Fruit fly (Drosophila melanogaster): ENCODE data around the gene CG1387.

CG1387 gene

DNA sequence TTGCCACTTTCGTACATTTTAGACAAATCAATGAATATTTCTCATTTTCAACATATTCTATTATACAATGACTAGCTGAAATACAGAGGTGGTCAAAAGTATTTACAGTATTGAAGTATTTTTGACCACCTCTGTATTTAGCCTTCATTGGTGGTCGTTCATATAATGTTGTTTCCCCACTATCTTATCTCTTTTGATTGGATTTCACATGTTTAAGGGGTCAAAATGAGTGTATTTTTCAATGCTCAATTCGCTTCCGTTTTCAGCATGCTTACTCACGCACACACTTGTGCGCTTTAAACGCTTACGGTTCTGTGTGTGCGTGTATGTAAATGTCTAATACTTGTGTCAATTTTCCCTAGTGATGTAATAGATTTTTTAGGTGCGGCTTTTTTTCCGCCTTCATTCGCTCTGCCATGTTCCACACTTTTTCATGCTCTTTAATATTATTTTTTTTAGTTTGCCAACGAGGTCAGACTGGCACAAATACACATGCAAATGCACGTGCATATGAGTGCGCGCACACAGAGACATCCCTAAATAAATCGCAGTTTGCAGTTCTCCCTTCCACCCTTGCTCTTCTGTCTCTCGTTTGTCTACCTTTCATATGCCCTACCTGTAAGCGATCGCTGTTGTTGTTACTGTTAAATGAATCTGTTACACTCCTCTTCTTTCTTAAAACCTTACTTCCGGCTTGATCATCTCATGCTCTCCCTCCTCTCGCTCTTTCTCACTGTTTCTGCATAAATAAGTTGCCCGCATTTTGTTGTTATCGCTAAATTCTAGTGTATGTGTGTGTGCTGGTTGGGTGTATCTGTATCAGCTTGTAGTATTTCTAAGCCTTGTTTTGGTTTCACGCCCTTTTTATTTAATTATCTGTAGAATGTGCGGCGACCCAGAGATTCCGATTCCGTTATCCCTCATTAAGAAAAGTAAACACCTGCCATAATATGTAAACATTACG lies 26.9 kb downstream of the CG1387 start (continued):
- peak; percentile 9 for TF ChIP-seq CG15269 (tag; optimal IDR thresholded peaks at IDR 0.05)
- TF ChIP-seq CG3407 (GFP tag; optimal IDR thresholded peaks at IDR 0.05) = no peak
- TF ChIP-seq tap (tag; optimal IDR thresholded peaks at IDR 0.05) = no peak
- TF ChIP-seq pb (GFP tag; optimal IDR thresholded peaks at IDR 0.05) = no peak
- no peak for TF ChIP-seq CG10366 (GFP tag; IDR thresholded peaks at IDR 0.05)
- TF ChIP-seq Lpt (GFP tag; optimal IDR thresholded peaks at IDR 0.05) = no peak
- peak; percentile 52 for TF ChIP-seq Med (GFP tag)
- TF ChIP-seq ham (GFP tag; IDR thresholded peaks at IDR 0.05) = no peak
- no peak for TF ChIP-seq CG4820 (GFP tag; optimal IDR thresholded peaks at IDR 0.05)
- TF ChIP-seq lmd (GFP tag; IDR thresholded peaks at IDR 0.05) = no peak
- no peak for TF ChIP-seq NC2α (GFP tag; optimal IDR thresholded peaks at IDR 0.05)
- peak; percentile 25 for TF ChIP-seq cwo (GFP tag; optimal IDR thresholded peaks at IDR 0.05)
- no peak for TF ChIP-seq D19B (GFP tag; optimal IDR thresholded peaks at IDR 0.05)
- TF ChIP-seq CG14710 (tag; optimal IDR thresholded peaks at IDR 0.05) = no peak
- TF ChIP-seq kay (GFP tag; optimal IDR thresholded peaks at IDR 0.05) = no peak
- TF ChIP-seq zen (tag; optimal IDR thresholded peaks at IDR 0.05) = peak; percentile 25
- TF ChIP-seq ac (GFP tag; optimal IDR thresholded peaks at IDR 0.05) = no peak
- TF ChIP-seq abd-A (tag; optimal IDR thresholded peaks at IDR 0.05) = peak; percentile 23
- TF ChIP-seq HmgZ (tag; optimal IDR thresholded peaks at IDR 0.05) = peak; percentile 11
- TF ChIP-seq Dfd (GFP tag; optimal IDR thresholded peaks at IDR 0.05) = no peak
- peak; percentile 4 for TF ChIP-seq Hmr (GFP tag; optimal IDR thresholded peaks at IDR 0.05)
- TF ChIP-seq chn (GFP tag; optimal IDR thresholded peaks at IDR 0.05) = no peak
- TF ChIP-seq kni (GFP tag; optimal IDR thresholded peaks at IDR 0.05) = peak; percentile 73
- peak in 1 of 2 experiments; percentile 96 for TF ChIP-seq Pdp1 (GFP tag; optimal IDR thresholded peaks at IDR 0.05)
- TF ChIP-seq CG6683 (GFP tag; optimal IDR thresholded peaks at IDR 0.05) = no peak
- no peak for TF ChIP-seq btn (GFP tag; optimal IDR thresholded peaks at IDR 0.05)
- no peak for TF ChIP-seq sna (GFP tag; IDR thresholded peaks at IDR 0.05; ENCODE audit: partially characterized antibody)
- TF ChIP-seq ci (GFP tag; IDR thresholded peaks at IDR 0.05) = peak; percentile 58; the same call in 1 of the 3 replicates
- no peak for TF ChIP-seq CG8388 (GFP tag; optimal IDR thresholded peaks at IDR 0.05)
- TF ChIP-seq Dek (tag; optimal IDR thresholded peaks at IDR 0.05) = no peak
- TF ChIP-seq cad (GFP tag; optimal IDR thresholded peaks at IDR 0.05) = no peak
- TF ChIP-seq onecut (GFP tag; IDR thresholded peaks at IDR 0.05) = no peak
- TF ChIP-seq Ssrp (tag; optimal IDR thresholded peaks at IDR 0.05) = no peak
- TF ChIP-seq CG14860 (GFP tag; IDR thresholded peaks at IDR 0.05; ENCODE audit: partially characterized antibody) = no peak
- 0 out of 2 replicates have a peak, but pooled peaks have one; percentile 11 for TF ChIP-seq CG32767 (GFP tag; IDR thresholded peaks at IDR 0.05)
- no peak for TF ChIP-seq Doc2 (GFP tag; IDR thresholded peaks at IDR 0.05)
- no peak for TF ChIP-seq CG1024 (GFP tag; IDR thresholded peaks at IDR 0.05)
- no peak for TF ChIP-seq CG18262 (tag; optimal IDR thresholded peaks at IDR 0.05)
- TF ChIP-seq CG8765 (GFP tag; IDR thresholded peaks at IDR 0.05) = 0 out of 2 replicates have a peak, but pooled peaks have one; percentile 7
- TF ChIP-seq so (GFP tag; IDR thresholded peaks at IDR 0.05) = no peak
- no peak for TF ChIP-seq eve (GFP tag; optimal IDR thresholded peaks at IDR 0.05)
- no peak for TF ChIP-seq zfh2 (GFP tag; optimal IDR thresholded peaks at IDR 0.05)
- TF ChIP-seq lbe (GFP tag; optimal IDR thresholded peaks at IDR 0.05) = no peak
- TF ChIP-seq CkIIα-i1 (GFP tag; IDR thresholded peaks at IDR 0.05) = no peak
- TF ChIP-seq CG6175 (GFP tag; IDR thresholded peaks at IDR 0.05) = no peak
- no peak for TF ChIP-seq Gug (GFP tag; IDR thresholded peaks at IDR 0.05)
- no peak for TF ChIP-seq tio (GFP tag; optimal IDR thresholded peaks at IDR 0.05)
- TF ChIP-seq Sin3A (optimal IDR thresholded peaks at IDR 0.05) = no peak
- no peak for TF ChIP-seq unc-4 (GFP tag; IDR thresholded peaks at IDR 0.05; ENCODE audit: partially characterized antibody)
